Fruit fly (Drosophila melanogaster): ENCODE data around the gene CG13615.

The CG13615 gene

dm6 chr3R:24361583-24361982 is 28.7 kb upstream of the CG13615 start, which contains the start of the genes CG5762 and CG33339:
CG5762 (minus strand) TSS chr3R:24361683.
CG33339 (plus strand) TSS chr3R:24361847.
- no peak for TF ChIP-seq CG7357 (GFP tag; IDR thresholded peaks at IDR 0.05)
- no peak for TF ChIP-seq CG10543 (GFP tag; optimal IDR thresholded peaks at IDR 0.05)
- TF ChIP-seq CG17568 (GFP tag; optimal IDR thresholded peaks at IDR 0.05) = no peak
- TF ChIP-seq cas (GFP tag; IDR thresholded peaks at IDR 0.05) = no peak
- TF ChIP-seq Scr (GFP tag; IDR thresholded peaks at IDR 0.05; ENCODE audit: partially characterized antibody) = no peak
- no peak for TF ChIP-seq gsb-n (tag; optimal IDR thresholded peaks at IDR 0.05)
- TF ChIP-seq YL-1 (GFP tag; optimal IDR thresholded peaks at IDR 0.05) = no peak

- TF ChIP-seq CG17568 (GFP tag; optimal IDR thresholded peaks at IDR 0.05) (no peak), ase (GFP tag; IDR thresholded peaks at IDR 0.05) (no peak), CG4730 (GFP tag; IDR thresholded peaks at IDR 0.05) (no peak), CG16813 (GFP tag; IDR thresholded peaks at IDR 0.05; ENCODE audit: partially characterized antibody) (no peak), Gsc (GFP tag; IDR thresholded peaks at IDR 0.05) (no peak), NC2β (GFP tag; optimal IDR thresholded peaks at IDR 0.05) (no peak), tin (GFP tag; optimal IDR thresholded peaks at IDR 0.05) (no peak), CG2199 (GFP tag; IDR thresholded peaks at IDR 0.05) (no peak), her (GFP tag; optimal IDR thresholded peaks at IDR 0.05) (no peak), wor (GFP tag; IDR thresholded peaks at IDR 0.05) (no peak), crc (GFP tag; optimal IDR thresholded peaks at IDR 0.05) (no peak), stc (GFP tag; IDR thresholded peaks at IDR 0.05) (no peak), unc-4 (GFP tag; IDR thresholded peaks at IDR 0.05; ENCODE audit: partially characterized antibody) (no peak)
These were observed 27.5 kb upstream of the CG13615 start, which contains the start of gene CG33340 for dm6 chr3R:24362838-24363237. CG33340 (plus strand) TSS chr3R:24363138.

- no peak for TF ChIP-seq CG4360 (GFP tag; IDR thresholded peaks at IDR 0.05)
- TF ChIP-seq Fer3 (tag; optimal IDR thresholded peaks at IDR 0.05) = no peak
- TF ChIP-seq cwo (GFP tag; optimal IDR thresholded peaks at IDR 0.05) = no peak
- TF ChIP-seq inv (GFP tag; IDR thresholded peaks at IDR 0.05; ENCODE audit: partially characterized antibody) = no peak
- TF ChIP-seq vnd (GFP tag; IDR thresholded peaks at IDR 0.05; ENCODE audit: partially characterized antibody) = no peak
- TF ChIP-seq Dad (GFP tag; optimal IDR thresholded peaks at IDR 0.05) = no peak
- TF ChIP-seq Sox102F (GFP tag; optimal IDR thresholded peaks at IDR 0.05) = no peak
- TF ChIP-seq gcm2 (GFP tag; optimal IDR thresholded peaks at IDR 0.05) = no peak
- no peak for TF ChIP-seq pan (optimal IDR thresholded peaks at IDR 0.05)
- no peak for TF ChIP-seq pan (GFP tag; optimal IDR thresholded peaks at IDR 0.05 in 1 of 2, IDR thresholded peaks at IDR 0.05 in 1 of 2)
- no peak for TF ChIP-seq CHES-1-like (GFP tag; optimal IDR thresholded peaks at IDR 0.05)
- TF ChIP-seq CG12391 (tag; optimal IDR thresholded peaks at IDR 0.05) = no peak
- TF ChIP-seq CG2120 (GFP tag; optimal IDR thresholded peaks at IDR 0.05) = no peak
- TF ChIP-seq CG10366 (GFP tag; IDR thresholded peaks at IDR 0.05) = no peak
- no peak for TF ChIP-seq CG13775 (GFP tag; optimal IDR thresholded peaks at IDR 0.05)
- TF ChIP-seq lbe (GFP tag; optimal IDR thresholded peaks at IDR 0.05) = no peak
- TF ChIP-seq nom (GFP tag; optimal IDR thresholded peaks at IDR 0.05) = no peak
- TF ChIP-seq jumu (GFP tag; optimal IDR thresholded peaks at IDR 0.05) = no peak
- no peak for TF ChIP-seq zfh2 (GFP tag; optimal IDR thresholded peaks at IDR 0.05)
These were observed 25.3 kb upstream of the CG13615 start, which contains the start of the genes CG17784 and CG13613 for dm6 chr3R:24364880-24365604. CG17784 (minus strand) TSS chr3R:24364980. CG13613 (plus strand) TSS chr3R:24365554.
